Fruit fly (Drosophila melanogaster) whole organism, embryonic: ENCODE data around the gene Or22b.

Source experiments
- Abd-B ChIP-seq: fragments of 200-800 bp; sonication (Bioruptor generic); optimal IDR thresholded peaks from 2 replicates; lab custom pipeline; 2018; ENCODE audit warnings: missing biosample characterization, mild to moderate bottlenecking, missing genetic modification characterization, moderate library complexity
- BEAF-32 ChIP-seq: fragments of 200-800 bp; sonication (Bioruptor generic); optimal IDR thresholded peaks from 3 replicates; lab custom pipeline; 2017; ENCODE audit warnings: missing biosample characterization, missing genetic modification characterization, mild to moderate bottlenecking, moderate library complexity, missing genetic modification reagents
- Blimp-1 ChIP-seq: fragments of 200-800 bp; sonication (Bioruptor generic); optimal IDR thresholded peaks from 3 replicates; lab custom pipeline; 2018; ENCODE audit warnings: missing biosample characterization, missing genetic modification characterization, mild to moderate bottlenecking, moderate library complexity, missing genetic modification reagents
- CG11504 ChIP-seq: fragments of 200-800 bp; sonication (Bioruptor generic); optimal IDR thresholded peaks from 3 replicates; lab custom pipeline; 2019; ENCODE audit warnings: missing biosample characterization, mild to moderate bottlenecking, missing genetic modification characterization, moderate library complexity
- CG11560 ChIP-seq: fragments of 200-800 bp; sonication (Bioruptor generic); IDR thresholded peaks from 3 replicates; pipeline ENCODE4 v1.3.6; 2022; ENCODE audit warnings: missing biosample characterization, missing genetic modification characterization
- CG12071 ChIP-seq: fragments of 200-800 bp; sonication (Bioruptor generic); optimal IDR thresholded peaks from 3 replicates; lab custom pipeline; 2018; ENCODE audit warnings: missing biosample characterization, mild to moderate bottlenecking, missing genetic modification characterization
- CG14965 ChIP-seq: fragments of 200-800 bp; sonication (Bioruptor generic); optimal IDR thresholded peaks from 2 replicates; lab custom pipeline; 2016; ENCODE audit warnings: missing biosample characterization, missing genetic modification characterization, borderline replicate concordance
- CG15073 ChIP-seq: fragments of 200-800 bp; sonication (Bioruptor generic); optimal IDR thresholded peaks from 2 replicates; lab custom pipeline; 2016; ENCODE audit warnings: missing biosample characterization, missing genetic modification characterization
- CG15479 ChIP-seq: fragments of 200-800 bp; sonication (Bioruptor generic); optimal IDR thresholded peaks from 3 replicates; lab custom pipeline; 2019; ENCODE audit warnings: missing biosample characterization, mild to moderate bottlenecking, missing genetic modification characterization, moderate library complexity
- CG15696 ChIP-seq: fragments of 200-800 bp; sonication (Bioruptor generic); optimal IDR thresholded peaks from 2 replicates; lab custom pipeline; 2019; ENCODE audit warnings: missing biosample characterization, mild to moderate bottlenecking, missing genetic modification characterization, moderate library complexity
- CG16779 ChIP-seq: fragments of 200-800 bp; sonication (Bioruptor generic); IDR thresholded peaks from 2 replicates; pipeline ENCODE4 v1.3.6; 2022; ENCODE audit warnings: missing biosample characterization, missing genetic modification characterization
- CG17361 ChIP-seq: fragments of 200-800 bp; sonication (Bioruptor generic); IDR thresholded peaks from 3 replicates; pipeline ENCODE4 v1.3.6; 2022; ENCODE audit warnings: missing biosample characterization, missing genetic modification characterization
- CG30431 ChIP-seq: fragments of 200-800 bp; sonication (Bioruptor generic); optimal IDR thresholded peaks from 2 replicates; lab custom pipeline; 2017; ENCODE audit warnings: missing biosample characterization, missing genetic modification characterization
- CG3995 ChIP-seq: fragments of 200-800 bp; sonication (Bioruptor generic); optimal IDR thresholded peaks from 3 replicates; lab custom pipeline; 2016; ENCODE audit warnings: missing biosample characterization, missing genetic modification characterization
- CG42726 ChIP-seq: fragments of 200-800 bp; sonication (Bioruptor generic); IDR thresholded peaks from 2 replicates; pipeline ENCODE4 v1.3.6; 2022; ENCODE audit warnings: missing biosample characterization, missing genetic modification characterization; ENCODE audit not compliant: partially characterized antibody
- CG7271 ChIP-seq: fragments of 200-800 bp; sonication (Bioruptor generic); optimal IDR thresholded peaks from 2 replicates; lab custom pipeline; 2018; ENCODE audit warnings: missing biosample characterization, mild to moderate bottlenecking, missing genetic modification characterization, moderate library complexity
- CG8089 ChIP-seq: fragments of 200-800 bp; sonication (Bioruptor generic); optimal IDR thresholded peaks from 3 replicates; lab custom pipeline; 2016; ENCODE audit warnings: missing biosample characterization, missing genetic modification characterization
- CG8478 ChIP-seq: fragments of >200 bp; optimal IDR thresholded peaks from 2 replicates; lab custom pipeline; 2018
- Dfd ChIP-seq, 2 experiments: fragments of >200 bp; optimal IDR thresholded peaks; 2 replicates each; lab custom pipeline; 2017; ENCODE audit warnings: missing biosample characterization in 2 of 2, missing genetic modification characterization in 2 of 2
- Ets65A ChIP-seq: fragments of 200-800 bp; sonication (Bioruptor generic); peaks from one replicate; lab custom pipeline; 2016; ENCODE audit warnings: missing biosample characterization, missing genetic modification characterization
- Hr78 ChIP-seq, 2 experiments: fragments of 200-800 bp in 1 of 2; fragments of >200 bp in 1 of 2; sonication (Bioruptor generic) in 1 of 2; optimal IDR thresholded peaks; 2 replicates each; lab custom pipeline; 2017 to 2019; ENCODE audit warnings: missing biosample characterization in 2 of 2, missing genetic modification characterization in 2 of 2, mild to moderate bottlenecking in 1 of 2, moderate library complexity in 1 of 2
- MTF-1 ChIP-seq: fragments of 200-800 bp; sonication (Bioruptor generic); optimal IDR thresholded peaks from 2 replicates; lab custom pipeline; 2018; ENCODE audit warnings: missing biosample characterization, mild to moderate bottlenecking, missing genetic modification characterization, borderline replicate concordance
- Mad ChIP-seq: fragments of 200-800 bp; sonication (Bioruptor generic); optimal IDR thresholded peaks from 2 replicates; lab custom pipeline; 2016; ENCODE audit warnings: missing biosample characterization, missing genetic modification characterization
- Nf-YB ChIP-seq: fragments of 200-800 bp; sonication (Bioruptor generic); optimal IDR thresholded peaks from 3 replicates; lab custom pipeline; 2019; ENCODE audit warnings: missing biosample characterization, mild to moderate bottlenecking, missing genetic modification characterization, moderate library complexity
- Pdp1 ChIP-seq, 2 experiments: fragments of 200-800 bp; sonication (Bioruptor generic); optimal IDR thresholded peaks; 3 replicates each; lab custom pipeline; 2016; ENCODE audit warnings: missing biosample characterization in 2 of 2, missing genetic modification characterization in 2 of 2, mild to moderate bottlenecking in 1 of 2, moderate library complexity in 1 of 2
- TFAM ChIP-seq: fragments of 200-800 bp; sonication (Bioruptor generic); optimal IDR thresholded peaks from 2 replicates; lab custom pipeline; 2017; ENCODE audit warnings: missing biosample characterization, missing genetic modification characterization, inconsistent platforms
- Trl ChIP-seq, 3 experiments: fragments of >200 bp in 2 of 3; fragments of 200-800 bp in 1 of 3; sonication (Bioruptor generic) in 1 of 3; optimal IDR thresholded peaks; 2 replicates in 1 of 3; 3 replicates in 2 of 3; lab custom pipeline; 2016 to 2017; ENCODE audit warnings: missing biosample characterization in 1 of 3, missing genetic modification characterization in 1 of 3
- YL-1 ChIP-seq: fragments of 200-800 bp; sonication (Bioruptor generic); optimal IDR thresholded peaks from 3 replicates; lab custom pipeline; 2017; ENCODE audit warnings: missing biosample characterization, mild to moderate bottlenecking, missing genetic modification characterization
- ab ChIP-seq: fragments of 200-800 bp; sonication (Bioruptor generic); optimal IDR thresholded peaks from 2 replicates; lab custom pipeline; 2016; ENCODE audit warnings: missing biosample characterization, missing genetic modification characterization
- bigmax ChIP-seq: fragments of 200-800 bp; sonication (Bioruptor generic); optimal IDR thresholded peaks from 2 replicates; lab custom pipeline; 2018; ENCODE audit warnings: missing biosample characterization, mild to moderate bottlenecking, missing genetic modification characterization
- gcm ChIP-seq: fragments of 200-800 bp; sonication (Bioruptor generic); optimal IDR thresholded peaks from 2 replicates; lab custom pipeline; 2019; ENCODE audit warnings: missing biosample characterization, mild to moderate bottlenecking, missing genetic modification characterization, moderate library complexity
- gem ChIP-seq: fragments of 200-800 bp; sonication (Bioruptor generic); optimal IDR thresholded peaks from 2 replicates; lab custom pipeline; 2019; ENCODE audit warnings: missing biosample characterization, mild to moderate bottlenecking, missing genetic modification characterization, moderate library complexity
- jing ChIP-seq: fragments of 200-800 bp; sonication (Bioruptor generic); optimal IDR thresholded peaks from 2 replicates; lab custom pipeline; 2018; ENCODE audit warnings: missing biosample characterization, mild to moderate bottlenecking, missing genetic modification characterization
- knrl ChIP-seq: fragments of 200-800 bp; sonication (Bioruptor generic); IDR thresholded peaks from 3 replicates; pipeline ENCODE4 v1.3.6; 2022; ENCODE audit warnings: missing biosample characterization, missing genetic modification characterization; ENCODE audit not compliant: partially characterized antibody
- lab ChIP-seq: fragments of 200-800 bp; sonication (Bioruptor generic); optimal IDR thresholded peaks from 3 replicates; lab custom pipeline; 2017; ENCODE audit warnings: missing biosample characterization, missing genetic modification characterization, mild to moderate bottlenecking, moderate library complexity, missing genetic modification reagents
- onecut ChIP-seq: fragments of 200-800 bp; sonication (Bioruptor generic); IDR thresholded peaks from 2 replicates; pipeline ENCODE4 v1.3.6; 2022; ENCODE audit warnings: missing biosample characterization, missing genetic modification characterization
- p53 ChIP-seq: fragments of 200-800 bp; sonication (Bioruptor generic); optimal IDR thresholded peaks from 2 replicates; lab custom pipeline; 2016; ENCODE audit warnings: missing biosample characterization, missing genetic modification characterization
- pan ChIP-seq, 4 experiments: fragments of >200 bp in 3 of 4; fragments of 200-800 bp in 1 of 4; sonication (Bioruptor generic) in 1 of 4; optimal IDR thresholded peaks in 3 of 4; IDR thresholded peaks in 1 of 4; 2 replicates each; pipeline versions ENCODE4 v1.3.6 to Lab custom; 2017 to 2022; ENCODE audit warnings: missing biosample characterization in 2 of 4, missing genetic modification characterization in 2 of 4, mixed read lengths in 1 of 4
- phol ChIP-seq: fragments of 200-800 bp; sonication (Bioruptor generic); optimal IDR thresholded peaks from 3 replicates; lab custom pipeline; 2018; ENCODE audit warnings: missing biosample characterization, mild to moderate bottlenecking, missing genetic modification characterization, moderate library complexity
- pum ChIP-seq: fragments of 200-800 bp; sonication (Bioruptor generic); optimal IDR thresholded peaks from 2 replicates; lab custom pipeline; 2016; ENCODE audit warnings: missing biosample characterization, missing genetic modification characterization
- ro ChIP-seq: fragments of 200-800 bp; sonication (Bioruptor generic); IDR thresholded peaks from 2 replicates; pipeline ENCODE4 v1.3.6; 2022; ENCODE audit warnings: missing biosample characterization, missing genetic modification characterization
- sna ChIP-seq: fragments of 200-800 bp; sonication (Bioruptor generic); IDR thresholded peaks from 2 replicates; pipeline ENCODE4 v1.3.6; 2022; ENCODE audit warnings: missing biosample characterization, missing genetic modification characterization; ENCODE audit not compliant: partially characterized antibody
- so ChIP-seq: fragments of 200-800 bp; sonication (Bioruptor generic); IDR thresholded peaks from 3 replicates; pipeline ENCODE4 v1.3.6; 2022; ENCODE audit warnings: missing biosample characterization, missing genetic modification characterization

The Or22b gene

dm6 chr2L:1493770-1494169 lies 28.7 kb upstream of the Or22b start, which contains the start of gene CG33128:
Gene CG33128, plus strand, starts transcription at chr2L:1494070.
- TF ChIP-seq lab: peak; percentile 42
- no peak for TF ChIP-seq gem (tag; lab: Kevin White, UChicago)
- no peak for TF ChIP-seq CG42726 (GFP tag; lab: Robert Waterston, UW)
- no peak for TF ChIP-seq sna (GFP tag; lab: Robert Waterston, UW)
- TF ChIP-seq CG15696 (tag; lab: Kevin White, UChicago): no peak

dm6 chr2L:1495160-1495559 lies 27.3 kb upstream of the Or22b start, which contains the start of gene CG31926:
Gene CG31926, plus strand, starts transcription at chr2L:1495460.
- TF ChIP-seq CG3995 (no peak), ro (GFP tag; lab: Robert Waterston, UW) (no peak), CG15073 (GFP tag; lab: Kevin White, UChicago) (no peak), gcm (GFP tag; lab: Kevin White, UChicago) (no peak), pan (optimal IDR thresholded peaks at IDR 0.05; lab: Kevin White, UChicago) (no peak), pan (GFP tag; optimal IDR thresholded peaks at IDR 0.05 in 1 of 2, IDR thresholded peaks at IDR 0.05 in 1 of 2) (no peak), pum (no peak), YL-1 (GFP tag; lab: Kevin White, UChicago) (no peak), CG15479 (GFP tag; lab: Kevin White, UChicago) (no peak), CG7271 (no peak), p53 (no peak), so (GFP tag; lab: Robert Waterston, UW) (no peak), ab (GFP tag; lab: Kevin White, UChicago) (no peak), CG11560 (tag; lab: Robert Waterston, UW) (no peak), Nf-YB (no peak), CG30431 (GFP tag; lab: Kevin White, UChicago) (no peak), CG16779 (GFP tag; lab: Robert Waterston, UW) (no peak), bigmax (no peak)
- TF ChIP-seq, all 482 proteins: peak for 0

dm6 chr2L:1496943-1497342 lies 25.6 kb upstream of the Or22b start, which contains the start of gene CG31661:
Gene CG31661, plus strand, starts transcription at chr2L:1497243.
- TF ChIP-seq CG30431 (GFP tag; lab: Kevin White, UChicago): no peak
- TF ChIP-seq Trl (optimal IDR thresholded peaks at IDR 0.05; lab: Kevin White, UChicago): no peak
- TF ChIP-seq Trl (GFP tag; optimal IDR thresholded peaks at IDR 0.05; lab: Kevin White, UChicago): no peak
- TF ChIP-seq CG17361 (GFP tag; lab: Robert Waterston, UW): no peak
- TF ChIP-seq BEAF-32 (GFP tag; lab: Kevin White, UChicago): no peak
- no peak for TF ChIP-seq jing (GFP tag; lab: Kevin White, UChicago)
- TF ChIP-seq, all 482 proteins: peak for 0

- TF ChIP-seq onecut (GFP tag; lab: Robert Waterston, UW) (no peak), CG11504 (tag; lab: Kevin White, UChicago) (peak; percentile 74), Dfd (GFP tag; optimal IDR thresholded peaks at IDR 0.05; lab: Kevin White, UChicago) (peak in 1 of 2 experiments; percentile 74)
Measured at dm6 chr2L:1498966-1499554, 23.4 kb upstream of the Or22b start.

- TF ChIP-seq CG8478 (lab: Kevin White, UChicago) (no peak), CG12071 (GFP tag; lab: Kevin White, UChicago) (no peak), Ets65A (peak; percentile 10), MTF-1 (GFP tag; lab: Kevin White, UChicago) (no peak), Abd-B (GFP tag; lab: Kevin White, UChicago) (no peak), Pdp1 (GFP tag; optimal IDR thresholded peaks at IDR 0.05; lab: Kevin White, UChicago) (no peak), TFAM (GFP tag; lab: Kevin White, UChicago) (no peak), Mad (no peak), CG8089 (GFP tag; lab: Kevin White, UChicago) (no peak), phol (tag; lab: Kevin White, UChicago) (no peak), Blimp-1 (GFP tag; lab: Kevin White, UChicago) (no peak), knrl (GFP tag; lab: Robert Waterston, UW) (no peak), Hr78 (GFP tag; optimal IDR thresholded peaks at IDR 0.05; lab: Kevin White, UChicago) (no peak), CG14965 (GFP tag; lab: Kevin White, UChicago) (no peak)
Measured at dm6 chr2L:1500312-1500711, 22.2 kb upstream of the Or22b start, which contains the start of gene CG18131. Gene CG18131, minus strand, starts transcription at chr2L:1500608.
